Worm (Caenorhabditis elegans) whole organism, midembryonic: ENCODE data around the gene B0035.22.

Experiments
- cog-1 ChIP-seq: sonication (generic microtip); optimal IDR thresholded peaks from 2 replicates; lab custom pipeline; 2016; ENCODE audit warnings: missing genetic modification characterization, missing compliant biosample characterization
- flt-1 ChIP-seq: fragments of 200-800 bp; sonication (Bioruptor generic); IDR thresholded peaks from 2 replicates; pipeline ENCODE4 v1.3.6; 2022; ENCODE audit warnings: missing genetic modification characterization, missing compliant biosample characterization
- klf-2 ChIP-seq: fragments of 200-800 bp; sonication (Bioruptor generic); conservative IDR thresholded peaks from 2 replicates; pipeline ENCODE4 v1.3.6; 2022; ENCODE audit warnings: missing genetic modification reagents, missing genetic modification characterization, missing compliant biosample characterization
- ref-1 ChIP-seq: fragments of 200-800 bp; sonication (Bioruptor generic); conservative IDR thresholded peaks from 2 replicates; pipeline ENCODE4 v1.3.6; 2022; ENCODE audit warnings: missing genetic modification reagents, missing genetic modification characterization, missing compliant biosample characterization
- tab-1 ChIP-seq: fragments of 200-800 bp; sonication (Bioruptor generic); IDR thresholded peaks from 2 replicates; pipeline ENCODE4 v1.3.6; 2022; ENCODE audit warnings: missing genetic modification characterization, missing compliant biosample characterization
- ztf-23 ChIP-seq: fragments of 200-800 bp; sonication (Bioruptor generic); IDR thresholded peaks from 2 replicates; pipeline ENCODE4 v1.3.6; 2022; ENCODE audit warnings: missing genetic modification reagents, missing genetic modification characterization, missing compliant biosample characterization
- ztf-29 ChIP-seq: fragments of 200-800 bp; sonication (Bioruptor generic); IDR thresholded peaks from 2 replicates; pipeline ENCODE4 v1.3.6; 2022; ENCODE audit warnings: missing genetic modification reagents, missing genetic modification characterization, missing compliant biosample characterization

ce11 chrIV:11310624-11311023, 4.3 kb upstream of the B0035.22 start, which contains the start of gene znf-207:
- no peak for TF ChIP-seq ztf-29 (GFP tag; lab: Robert Waterston, UW)
- 0 out of 2 replicates have a peak, but pooled peaks have one; percentile 64 for TF ChIP-seq ztf-23 (GFP tag; lab: Robert Waterston, UW)
- TF ChIP-seq flt-1 (GFP tag; lab: Robert Waterston, UW), result peak; percentile 66
- TF ChIP-seq cog-1, result no peak
- 0 out of 2 replicates have a peak, but pooled peaks have one; percentile 5 for TF ChIP-seq ref-1
- TF ChIP-seq tab-1, result peak; percentile 55; the same call in 1 of the 2 replicates
- TF ChIP-seq klf-2 (GFP tag; lab: Robert Waterston, UW), result 0 out of 2 replicates have a peak, but pooled peaks have one; percentile 31
